Worm (Caenorhabditis elegans): ENCODE results near the gene hlh-6.

The hlh-6 gene

DNA sequence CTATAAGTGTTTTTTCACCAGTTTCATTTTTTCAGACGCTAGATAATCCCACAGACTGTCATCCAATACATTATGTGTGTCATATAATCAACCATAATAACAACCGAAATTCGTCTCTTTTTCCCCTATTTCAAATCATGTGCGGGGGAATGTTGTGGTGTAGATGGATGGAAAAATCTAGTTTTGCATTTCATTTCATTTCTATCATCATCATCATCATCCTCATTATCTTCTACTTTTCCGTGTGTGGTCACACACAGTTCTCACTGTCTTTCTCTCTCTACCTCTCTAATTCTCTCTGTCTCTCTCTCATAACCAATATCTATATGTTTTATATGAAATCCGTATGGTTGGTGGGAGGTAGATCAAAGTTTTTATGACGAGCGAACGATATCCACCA, 41.2 kb downstream of the hlh-6 start (continued):
- TF ChIP-seq nhr-90 (tag; optimal IDR thresholded peaks at IDR 0.05; ENCODE audit: poor library complexity) (peak; percentile 51), aly-2 (tag; optimal IDR thresholded peaks at IDR 0.05) (no peak)

DNA sequence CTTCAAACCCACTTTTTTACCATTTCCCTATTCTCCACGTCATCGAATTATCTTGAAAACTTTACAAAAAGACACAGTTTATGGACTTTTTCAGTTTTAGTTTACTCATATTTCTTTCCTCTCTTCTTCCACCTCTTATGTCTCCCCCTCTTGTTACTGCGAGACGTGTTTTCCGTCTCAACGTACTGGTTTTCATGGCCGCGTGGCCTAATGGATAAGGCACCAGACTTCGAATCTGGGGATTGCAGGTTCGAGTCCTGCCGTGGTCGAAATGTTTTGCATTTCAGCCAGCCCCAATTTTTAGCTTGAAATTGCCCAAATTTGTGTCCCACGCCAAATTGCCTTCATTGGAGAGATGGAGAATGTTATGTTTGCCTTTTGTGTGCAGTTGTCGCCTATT, 48.6 kb downstream of the hlh-6 start:
- TF ChIP-seq unc-130 (tag; optimal IDR thresholded peaks at IDR 0.05) (peak; percentile 12), elt-3 (tag; optimal IDR thresholded peaks at IDR 0.05) (peak in 1 of 6 experiments; percentile 17), nhr-47 (tag; optimal IDR thresholded peaks at IDR 0.05) (peak; percentile 49), lir-3 (tag; optimal IDR thresholded peaks at IDR 0.05; ENCODE audit: poor library complexity) (no peak), rnt-1 (tag; optimal IDR thresholded peaks at IDR 0.05) (peak; percentile 56), ceh-88 (GFP tag; IDR thresholded peaks at IDR 0.05) (no peak), nhr-28 (tag; optimal IDR thresholded peaks at IDR 0.05) (no peak), ceh-82 (tag; optimal IDR thresholded peaks at IDR 0.05) (peak in 1 of 3 experiments; percentile 12), snu-23 (GFP tag; optimal IDR thresholded peaks at IDR 0.05) (peak; percentile 53), fos-1 (tag; optimal IDR thresholded peaks at IDR 0.05) (no peak), sup-37 (GFP tag; optimal IDR thresholded peaks at IDR 0.05) (no peak), alr-1 (tag; optimal IDR thresholded peaks at IDR 0.05; ENCODE audit: borderline replicate concordance) (no peak), C16A3.4 (tag; optimal IDR thresholded peaks at IDR 0.05) (peak; percentile 61), ces-1 (GFP tag; optimal IDR thresholded peaks at IDR 0.05) (no peak), lin-14 (GFP tag; optimal IDR thresholded peaks at IDR 0.05) (peak; percentile 50), nhr-77 (tag; optimal IDR thresholded peaks at IDR 0.05) (peak; percentile 17), unc-30 (tag; optimal IDR thresholded peaks at IDR 0.05) (no peak), elt-2 (tag; optimal IDR thresholded peaks at IDR 0.05) (no peak), dsc-1 (tag; optimal IDR thresholded peaks at IDR 0.05) (peak; percentile 23), xbp-1 (tag; optimal IDR thresholded peaks at IDR 0.05) (peak; percentile 25), nhr-76 (tag; optimal IDR thresholded peaks at IDR 0.05) (no peak), tbx-2 (tag; optimal IDR thresholded peaks at IDR 0.05) (no peak), lin-35 (GFP tag; optimal IDR thresholded peaks at IDR 0.05) (peak; percentile 11 to 54), lsy-2 (tag; optimal IDR thresholded peaks at IDR 0.05) (peak; percentile 6 to 53), swsn-7 (tag; optimal IDR thresholded peaks at IDR 0.05) (peak; percentile 26), tlp-1 (tag; optimal IDR thresholded peaks at IDR 0.05) (no peak), lin-39 (tag; optimal IDR thresholded peaks at IDR 0.05) (no peak), dpl-1 (GFP tag; optimal IDR thresholded peaks at IDR 0.05) (peak in 2 of 3 experiments; percentile 6 to 27), nhr-20 (tag; optimal IDR thresholded peaks at IDR 0.05) (peak; percentile 46), jun-1 (tag; optimal IDR thresholded peaks at IDR 0.05) (peak; percentile 6), nhr-19 (GFP tag; conservative IDR thresholded peaks at IDR 0.05) (0 out of 2 replicates have a peak, but pooled peaks have one; percentile 25), mep-1 (tag; optimal IDR thresholded peaks at IDR 0.05) (peak; percentile 36), efl-1 (optimal IDR thresholded peaks at IDR 0.05) (peak; percentile 21 to 28), efl-1 (GFP tag; optimal IDR thresholded peaks at IDR 0.05 in 1 of 2) (peak; percentile 4 to 95), mdl-1 (tag; optimal IDR thresholded peaks at IDR 0.05) (peak in 1 of 2 experiments; percentile 13), lin-13 (GFP tag; optimal IDR thresholded peaks at IDR 0.05) (peak; percentile 7), egl-27 (tag; optimal IDR thresholded peaks at IDR 0.05) (no peak), fkh-8 (tag; optimal IDR thresholded peaks at IDR 0.05) (peak; percentile 54), nhr-71 (tag; optimal IDR thresholded peaks at IDR 0.05) (peak; percentile 55), nhr-85 (tag) (peak; percentile 86)

Measured in whole organism, L1 larva.